Fruit fly (Drosophila melanogaster) whole organism, pupa: ENCODE data around the gene Rtel1.
A peak's percentile ranks its signal among the peaks of the same experiment; 100 is the strongest.

Experiments used
- CG10348 ChIP-seq: fragments of 200-800 bp; sonication (Bioruptor generic); IDR thresholded peaks from 2 replicates; pipeline ENCODE4 v1.3.6; 2022; ENCODE audit warnings: missing biosample characterization, missing genetic modification characterization
- CG12605 ChIP-seq: fragments of 200-800 bp; sonication (Bioruptor generic); IDR thresholded peaks from 2 replicates; pipeline ENCODE4 v1.3.6; 2022; ENCODE audit warnings: missing biosample characterization, missing genetic modification characterization
- CG13204 ChIP-seq: fragments of 200-800 bp; sonication (Bioruptor generic); optimal IDR thresholded peaks from 2 replicates; lab custom pipeline; 2018; ENCODE audit warnings: missing biosample characterization, mild to moderate bottlenecking, missing genetic modification characterization, moderate library complexity
- CG14655 ChIP-seq: fragments of 200-800 bp; sonication (Bioruptor generic); optimal IDR thresholded peaks from 3 replicates; lab custom pipeline; 2017; ENCODE audit warnings: mild to moderate bottlenecking, missing biosample characterization, missing genetic modification reagents, missing genetic modification characterization
- CG15710 ChIP-seq: fragments of 200-800 bp; sonication (Bioruptor generic); optimal IDR thresholded peaks from 2 replicates; lab custom pipeline; 2018; ENCODE audit warnings: missing biosample characterization, mild to moderate bottlenecking, missing genetic modification characterization, moderate library complexity
- CG17806 ChIP-seq: fragments of 200-800 bp; sonication (Bioruptor generic); optimal IDR thresholded peaks from 2 replicates; lab custom pipeline; 2018; ENCODE audit warnings: missing biosample characterization, mild to moderate bottlenecking, missing genetic modification characterization, moderate library complexity
- CG32121 ChIP-seq: fragments of 200-800 bp; sonication (Bioruptor generic); IDR thresholded peaks from 2 replicates; pipeline ENCODE4 v1.3.6; 2022; ENCODE audit warnings: missing biosample characterization, missing genetic modification characterization
- CG34367 ChIP-seq: fragments of 200-800 bp; sonication (Bioruptor generic); optimal IDR thresholded peaks from 2 replicates; lab custom pipeline; 2018; ENCODE audit warnings: missing biosample characterization, mild to moderate bottlenecking, missing genetic modification characterization
- CG4496 ChIP-seq: fragments of 200-800 bp; sonication (Bioruptor generic); IDR thresholded peaks from 3 replicates; pipeline ENCODE4 v1.3.6; 2022; ENCODE audit warnings: missing biosample characterization, missing genetic modification characterization
- CG8159 ChIP-seq: fragments of 200-800 bp; sonication (Bioruptor generic); optimal IDR thresholded peaks from 3 replicates; lab custom pipeline; 2018; ENCODE audit warnings: missing biosample characterization, mild to moderate bottlenecking, missing genetic modification characterization, moderate library complexity
- CG8301 ChIP-seq: fragments of 200-800 bp; sonication (Bioruptor generic); optimal IDR thresholded peaks from 2 replicates; lab custom pipeline; 2018; ENCODE audit warnings: missing biosample characterization, mild to moderate bottlenecking, missing genetic modification characterization
- CG9948 ChIP-seq: fragments of 200-800 bp; sonication (Bioruptor generic); optimal IDR thresholded peaks from 2 replicates; lab custom pipeline; 2018; ENCODE audit warnings: missing biosample characterization, mild to moderate bottlenecking, missing genetic modification characterization, moderate library complexity
- D1 ChIP-seq: fragments of 200-800 bp; sonication (Bioruptor generic); optimal IDR thresholded peaks from 2 replicates; lab custom pipeline; 2018; ENCODE audit warnings: missing biosample characterization, mild to moderate bottlenecking, missing genetic modification characterization, moderate library complexity
- EcR ChIP-seq: fragments of 200-800 bp; sonication (Bioruptor generic); optimal IDR thresholded peaks from 3 replicates; lab custom pipeline; 2019; ENCODE audit warnings: missing biosample characterization, missing genetic modification characterization, mild to moderate bottlenecking, moderate library complexity, missing genetic modification reagents
- Ets98B ChIP-seq: fragments of 200-800 bp; sonication (Bioruptor generic); IDR thresholded peaks from 2 replicates; pipeline ENCODE4 v1.3.6; 2022; ENCODE audit warnings: missing biosample characterization, missing genetic modification characterization
- Pif1A ChIP-seq: fragments of 200-800 bp; sonication (Bioruptor generic); optimal IDR thresholded peaks from 3 replicates; lab custom pipeline; 2016; ENCODE audit warnings: missing biosample characterization, missing genetic modification characterization
- Pif1B ChIP-seq: fragments of 200-800 bp; sonication (Bioruptor generic); optimal IDR thresholded peaks from 3 replicates; lab custom pipeline; 2016; ENCODE audit warnings: missing biosample characterization, missing genetic modification characterization
- Snoo ChIP-seq: fragments of 200-800 bp; sonication (Bioruptor generic); optimal IDR thresholded peaks from 3 replicates; lab custom pipeline; 2017; ENCODE audit warnings: missing biosample characterization, mild to moderate bottlenecking, missing genetic modification characterization, inconsistent platforms
- fd96Ca ChIP-seq: fragments of 200-800 bp; sonication (Bioruptor generic); IDR thresholded peaks from 3 replicates; pipeline ENCODE4 v1.3.6; 2022; ENCODE audit warnings: missing biosample characterization, missing genetic modification characterization
- gl ChIP-seq: fragments of 200-800 bp; sonication (Bioruptor generic); optimal IDR thresholded peaks from 2 replicates; lab custom pipeline; 2018; ENCODE audit warnings: missing biosample characterization, mild to moderate bottlenecking, missing genetic modification characterization
- rn ChIP-seq: fragments of 200-800 bp; sonication (Bioruptor generic); IDR thresholded peaks from 2 replicates; pipeline ENCODE4 v1.3.6; 2022; ENCODE audit warnings: missing biosample characterization, missing genetic modification characterization

Gene Rtel1

dm6 chrX:5737157-5737556 is 10.4 kb upstream of the Rtel1 start:
- TF ChIP-seq CG10348 (GFP tag; lab: Robert Waterston, UW) (0 out of 2 replicates have a peak, but pooled peaks have one; percentile 37), CG15710 (tag; lab: Kevin White, UChicago) (peak; percentile 7), CG12605 (GFP tag; lab: Robert Waterston, UW) (0 out of 2 replicates have a peak, but pooled peaks have one; percentile 17), gl (no peak), rn (peak; percentile 56; the same call in 1 of the 2 replicates), CG34367 (tag; lab: Kevin White, UChicago) (no peak), Ets98B (peak; percentile 64), CG32121 (GFP tag; lab: Robert Waterston, UW) (peak; percentile 72), Pif1B (GFP tag; lab: Kevin White, UChicago) (no peak), CG8301 (tag; lab: Kevin White, UChicago) (no peak), Snoo (tag; lab: Kevin White, UChicago) (no peak), CG13204 (GFP tag; lab: Kevin White, UChicago) (peak; percentile 95), D1 (tag; lab: Kevin White, UChicago) (no peak), Pif1A (GFP tag; lab: Kevin White, UChicago) (no peak), CG4496 (GFP tag; lab: Robert Waterston, UW) (peak; percentile 85), CG9948 (tag; lab: Kevin White, UChicago) (peak; percentile 10), fd96Ca (GFP tag; lab: Robert Waterston, UW) (peak; percentile 76; the same call in 2 of the 3 replicates), EcR (no peak), CG14655 (GFP tag; lab: Kevin White, UChicago) (no peak), CG17806 (no peak), CG8159 (peak; percentile 26)

DNA sequence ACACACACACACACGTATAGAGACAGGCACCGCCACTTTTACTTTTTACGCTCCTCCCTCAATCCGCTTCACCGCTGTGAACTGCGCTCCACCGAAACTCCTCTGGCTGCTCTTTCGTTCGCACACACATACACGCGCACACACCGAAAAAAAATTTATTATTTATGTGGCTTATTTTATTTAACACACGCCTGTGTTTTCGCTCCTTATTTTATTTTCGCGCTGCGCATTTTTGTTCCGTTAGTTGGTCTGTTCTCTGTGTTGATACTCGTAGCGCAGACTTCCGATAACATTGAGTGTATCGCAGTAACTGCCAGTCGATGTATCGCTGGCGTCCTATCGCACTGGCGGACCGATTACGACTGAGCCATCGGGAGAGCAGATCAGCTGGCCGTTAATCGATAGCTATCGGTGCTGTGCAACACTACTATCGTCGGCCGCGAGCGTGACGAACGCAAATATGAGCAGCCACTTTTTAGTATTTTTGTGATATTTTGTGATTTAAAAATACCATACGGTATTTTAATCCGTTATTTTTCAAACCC is 9.8 kb upstream of the Rtel1 start, which contains the start of gene Snx27:
TSS of gene Snx27 (minus strand) at position 356 of the 545 bp plus-strand sequence.
- TF ChIP-seq Pif1A (GFP tag; lab: Kevin White, UChicago) = peak; percentile 6
- no peak for TF ChIP-seq CG4496 (GFP tag; lab: Robert Waterston, UW)
- TF ChIP-seq D1 (tag; lab: Kevin White, UChicago) = no peak
- peak; percentile 23; the same call in 1 of the 3 replicates for TF ChIP-seq fd96Ca (GFP tag; lab: Robert Waterston, UW)
- peak; percentile 1 for TF ChIP-seq Pif1B (GFP tag; lab: Kevin White, UChicago)
- TF ChIP-seq CG8159 = no peak
- peak; percentile 18 for TF ChIP-seq CG14655 (GFP tag; lab: Kevin White, UChicago)
- peak; percentile 22; the same call in 1 of the 2 replicates for TF ChIP-seq CG12605 (GFP tag; lab: Robert Waterston, UW)
- peak; percentile 45 for TF ChIP-seq Ets98B
- no peak for TF ChIP-seq CG17806
- no peak for TF ChIP-seq EcR
- TF ChIP-seq CG15710 (tag; lab: Kevin White, UChicago) = no peak
- TF ChIP-seq CG9948 (tag; lab: Kevin White, UChicago) = no peak
- no peak for TF ChIP-seq CG10348 (GFP tag; lab: Robert Waterston, UW)
- peak; percentile 33; the same call in 1 of the 2 replicates for TF ChIP-seq CG32121 (GFP tag; lab: Robert Waterston, UW)

dm6 chrX:5741625-5742024 is 5.9 kb upstream of the Rtel1 start:
- TF ChIP-seq CG9948 (tag; lab: Kevin White, UChicago) = no peak
- no peak for TF ChIP-seq CG14655 (GFP tag; lab: Kevin White, UChicago)
- TF ChIP-seq Pif1A (GFP tag; lab: Kevin White, UChicago) = no peak
- no peak for TF ChIP-seq CG32121 (GFP tag; lab: Robert Waterston, UW)
- TF ChIP-seq CG8301 (tag; lab: Kevin White, UChicago) = no peak
- no peak for TF ChIP-seq CG15710 (tag; lab: Kevin White, UChicago)
- no peak for TF ChIP-seq CG17806
- TF ChIP-seq Snoo (tag; lab: Kevin White, UChicago) = no peak
- TF ChIP-seq CG8159 = no peak
- TF ChIP-seq fd96Ca (GFP tag; lab: Robert Waterston, UW) = no peak
- TF ChIP-seq CG13204 (GFP tag; lab: Kevin White, UChicago) = no peak
- TF ChIP-seq CG34367 (tag; lab: Kevin White, UChicago) = no peak
- TF ChIP-seq rn = no peak
- TF ChIP-seq D1 (tag; lab: Kevin White, UChicago) = no peak
- no peak for TF ChIP-seq CG10348 (GFP tag; lab: Robert Waterston, UW)
- no peak for TF ChIP-seq gl
- TF ChIP-seq Ets98B = no peak

DNA sequence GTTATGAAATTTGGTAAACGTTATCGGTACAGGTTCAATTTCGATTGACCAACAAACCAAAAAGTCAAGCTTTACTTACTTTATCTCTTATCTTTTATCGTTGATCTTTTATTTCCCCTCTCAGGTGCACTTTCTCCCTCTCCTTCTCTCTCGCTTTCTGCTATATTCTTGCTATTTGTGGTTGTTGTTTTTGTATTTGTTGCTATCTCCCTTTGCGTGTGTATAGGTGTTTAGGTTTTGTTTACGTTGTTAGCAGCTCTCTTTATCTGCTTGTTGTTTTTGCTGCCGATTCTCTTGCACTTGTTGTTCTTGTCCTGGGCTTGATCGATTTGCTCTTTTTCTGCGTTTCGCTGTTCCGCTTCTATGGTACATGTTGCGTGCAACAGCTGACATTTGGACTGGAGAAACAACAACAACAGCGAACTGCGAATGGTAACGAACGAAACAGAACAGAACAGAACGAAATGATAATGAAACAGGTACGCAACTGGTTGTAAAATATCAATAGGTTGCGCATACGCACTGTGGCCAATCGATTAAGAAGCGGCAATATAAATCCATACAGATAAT is 3.2 kb upstream of the Rtel1 start:
- TF ChIP-seq gl = no peak
- TF ChIP-seq CG32121 (GFP tag; lab: Robert Waterston, UW) = no peak
- no peak for TF ChIP-seq fd96Ca (GFP tag; lab: Robert Waterston, UW)
- no peak for TF ChIP-seq CG13204 (GFP tag; lab: Kevin White, UChicago)
- TF ChIP-seq Ets98B = no peak
- TF ChIP-seq CG34367 (tag; lab: Kevin White, UChicago) = no peak
- TF ChIP-seq Snoo (tag; lab: Kevin White, UChicago) = no peak
- TF ChIP-seq CG12605 (GFP tag; lab: Robert Waterston, UW) = no peak

DNA sequence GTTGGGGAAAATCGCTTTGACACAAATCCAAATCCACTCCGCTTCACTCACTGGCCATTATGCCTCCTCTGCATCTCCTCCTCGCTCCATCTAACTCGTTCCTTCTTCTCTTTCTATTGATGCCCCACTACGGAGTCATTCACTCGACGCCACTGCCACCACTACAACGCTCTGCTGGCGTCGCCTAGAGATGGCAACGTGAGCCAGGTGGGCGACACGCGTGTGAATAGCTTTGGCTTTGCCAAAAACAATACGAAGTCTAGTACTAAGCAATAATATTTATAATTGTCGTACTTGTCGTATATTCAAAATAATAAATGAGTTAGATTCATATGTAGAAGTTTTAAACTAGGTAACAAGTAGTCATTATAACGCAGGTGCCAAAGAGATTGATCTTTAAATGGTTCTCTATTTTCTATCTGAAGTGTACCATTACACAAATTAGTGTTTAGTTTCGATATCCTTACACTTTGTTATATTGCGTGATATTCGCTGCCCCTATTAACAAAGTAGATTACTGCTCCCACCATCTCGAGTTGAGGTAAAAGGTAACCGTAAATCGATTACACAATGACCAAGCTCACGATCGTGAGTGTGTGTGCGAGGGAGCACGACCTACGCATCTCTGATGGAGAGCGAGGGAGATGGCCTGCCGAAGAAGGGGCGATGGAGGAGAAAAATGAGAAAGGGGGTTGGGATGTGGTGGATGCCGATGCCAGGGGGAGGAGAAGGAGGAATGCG is 2.4 kb upstream of the Rtel1 start:
- TF ChIP-seq CG4496 (GFP tag; lab: Robert Waterston, UW) (peak; percentile 42; the same call in 1 of the 3 replicates), CG8301 (tag; lab: Kevin White, UChicago) (peak; percentile 20), CG10348 (GFP tag; lab: Robert Waterston, UW) (no peak), CG14655 (GFP tag; lab: Kevin White, UChicago) (peak; percentile 21), Ets98B (peak; percentile 37; the same call in 1 of the 2 replicates), EcR (peak; percentile 46), Snoo (tag; lab: Kevin White, UChicago) (no peak), fd96Ca (GFP tag; lab: Robert Waterston, UW) (peak; percentile 64; the same call in 2 of the 3 replicates), CG32121 (GFP tag; lab: Robert Waterston, UW) (0 out of 2 replicates have a peak, but pooled peaks have one; percentile 13), CG8159 (no peak), CG34367 (tag; lab: Kevin White, UChicago) (no peak), Pif1A (GFP tag; lab: Kevin White, UChicago) (no peak), gl (no peak), CG15710 (tag; lab: Kevin White, UChicago) (no peak), Pif1B (GFP tag; lab: Kevin White, UChicago) (peak; percentile 15), CG12605 (GFP tag; lab: Robert Waterston, UW) (no peak), rn (no peak)
